Worm (Caenorhabditis elegans) whole organism, L1 larva: ENCODE results near the gene scly-1.

Source experiments
- aly-2 ChIP-seq: fragments of 150-350 bp; optimal IDR thresholded peaks from 2 replicates; lab custom pipeline; 2014; ENCODE audit warnings: missing biosample characterization, missing genetic modification characterization
- irx-1 ChIP-seq: sonication (generic microtip); optimal IDR thresholded peaks from 2 replicates; lab custom pipeline; 2016; ENCODE audit warnings: missing genetic modification characterization, missing compliant biosample characterization
- isw-1 ChIP-seq: fragments of 200-800 bp; sonication (Bioruptor generic); IDR thresholded peaks from 2 replicates; pipeline ENCODE4 v1.3.6; 2022; ENCODE audit warnings: missing genetic modification characterization, missing compliant biosample characterization
- lsy-2 ChIP-seq, 2 experiments: fragments of 150-350 bp; optimal IDR thresholded peaks; 2 replicates each; lab custom pipeline; 2014; ENCODE audit warnings: missing biosample characterization in 2 of 2, missing genetic modification characterization in 2 of 2
- pqm-1 ChIP-seq: sonication (generic microtip); optimal IDR thresholded peaks from 3 replicates; lab custom pipeline; 2017; ENCODE audit warnings: missing biosample characterization, missing genetic modification characterization
- unc-62 ChIP-seq: fragments of 150-350 bp; optimal IDR thresholded peaks from 2 replicates; lab custom pipeline; 2014; ENCODE audit warnings: missing biosample characterization, missing genetic modification reagents, missing genetic modification characterization
- ztf-11 ChIP-seq, 2 experiments: sonication (generic microtip); optimal IDR thresholded peaks; 2 replicates each; lab custom pipeline; 2016 to 2017; ENCODE audit warnings: missing genetic modification characterization in 2 of 2, missing biosample characterization in 1 of 2, missing compliant biosample characterization in 1 of 2

- TF ChIP-seq irx-1 (tag; lab: Kevin White, UChicago) (no peak), lsy-2 (tag; optimal IDR thresholded peaks at IDR 0.05; lab: Kevin White, UChicago) (no peak), unc-62 (GFP tag; lab: Kevin White, UChicago) (no peak), pqm-1 (no peak), isw-1 (GFP tag; lab: Robert Waterston, UW) (no peak), ztf-11 (tag; optimal IDR thresholded peaks at IDR 0.05; lab: Kevin White, UChicago) (no peak), aly-2 (tag; lab: Kevin White, UChicago) (no peak)
Measured at ce11 chrII:6235432-6236092, 45.3 kb downstream of the scly-1 start, which contains the start of gene T24H7.9.
